Fruit fly (Drosophila melanogaster) whole organism: ENCODE measurements around the gene sens-2.

Source experiments
- CG8478 ChIP-seq: fragments of >200 bp; optimal IDR thresholded peaks from 2 replicates; lab custom pipeline; 2018; ENCODE audit warnings: inconsistent platforms
- Dll ChIP-seq: fragments of >200 bp; optimal IDR thresholded peaks from 2 replicates; lab custom pipeline; 2017
- EcR ChIP-seq, 2 experiments: fragments of >200 bp; optimal IDR thresholded peaks; 2 replicates each; lab custom pipeline; 2017; ENCODE audit warnings: missing biosample characterization in 2 of 2, missing genetic modification characterization in 2 of 2, missing genetic modification reagents in 2 of 2
- pan ChIP-seq: fragments of >200 bp; optimal IDR thresholded peaks from 2 replicates; lab custom pipeline; 2017
- psq ChIP-seq: fragments of >200 bp; optimal IDR thresholded peaks from 2 replicates; lab custom pipeline; 2017
- usp ChIP-seq: fragments of >200 bp; optimal IDR thresholded peaks from 2 replicates; lab custom pipeline; 2017; ENCODE audit warnings: missing biosample characterization, missing genetic modification characterization, mixed read lengths

dm6 chr2L:6817493-6817892 lies 4.2 kb upstream of the sens-2 start:
- TF ChIP-seq CG8478 (lab: Kevin White, UChicago) (no peak), EcR (GFP tag; optimal IDR thresholded peaks at IDR 0.05; lab: Kevin White, UChicago) (no peak), psq (lab: Kevin White, UChicago) (no peak), usp (GFP tag; lab: Kevin White, UChicago) (no peak), Dll (no peak), pan (lab: Kevin White, UChicago) (no peak)
